Fruit fly (Drosophila melanogaster) whole organism, embryonic: ENCODE results near the gene stumps.

Experiments
- Abd-B ChIP-seq: fragments of 200-800 bp; sonication (Bioruptor generic); optimal IDR thresholded peaks from 2 replicates; lab custom pipeline; 2018; ENCODE audit warnings: missing biosample characterization, mild to moderate bottlenecking, missing genetic modification characterization, moderate library complexity
- Aef1 ChIP-seq: fragments of 200-800 bp; sonication (Bioruptor generic); IDR thresholded peaks from 3 replicates; pipeline ENCODE4 v1.3.6; 2022; ENCODE audit warnings: missing biosample characterization, missing genetic modification characterization
- Bgb ChIP-seq: fragments of 200-800 bp; sonication (Bioruptor generic); IDR thresholded peaks from 2 replicates; pipeline ENCODE4 v1.3.6; 2022; ENCODE audit warnings: missing biosample characterization, missing genetic modification characterization; ENCODE audit not compliant: partially characterized antibody
- CG10147 ChIP-seq: fragments of 200-800 bp; sonication (Bioruptor generic); optimal IDR thresholded peaks from 2 replicates; lab custom pipeline; 2019; ENCODE audit warnings: missing biosample characterization, mild to moderate bottlenecking, missing genetic modification characterization, moderate library complexity
- CG14667 ChIP-seq: fragments of 200-800 bp; sonication (Bioruptor generic); IDR thresholded peaks from 2 replicates; pipeline ENCODE4 v1.3.6; 2022; ENCODE audit warnings: missing biosample characterization, missing genetic modification characterization
- CG14965 ChIP-seq: fragments of 200-800 bp; sonication (Bioruptor generic); optimal IDR thresholded peaks from 2 replicates; lab custom pipeline; 2016; ENCODE audit warnings: missing biosample characterization, missing genetic modification characterization, borderline replicate concordance
- CG1603 ChIP-seq: fragments of 200-800 bp; sonication (Bioruptor generic); optimal IDR thresholded peaks from 2 replicates; lab custom pipeline; 2019; ENCODE audit warnings: missing biosample characterization, mild to moderate bottlenecking, missing genetic modification characterization, moderate library complexity
- CG17385 ChIP-seq: fragments of 200-800 bp; sonication (Bioruptor generic); optimal IDR thresholded peaks from 3 replicates; lab custom pipeline; 2018; ENCODE audit warnings: missing biosample characterization, mild to moderate bottlenecking, missing genetic modification characterization
- CG17829 ChIP-seq: fragments of 200-800 bp; optimal IDR thresholded peaks from 2 replicates; lab custom pipeline; 2019; ENCODE audit warnings: missing biosample characterization, mild to moderate bottlenecking, missing genetic modification characterization, moderate library complexity
- CG2116 ChIP-seq: fragments of 200-800 bp; sonication (Bioruptor generic); optimal IDR thresholded peaks from 3 replicates; lab custom pipeline; 2018; ENCODE audit warnings: missing biosample characterization, mild to moderate bottlenecking, missing genetic modification characterization
- CG2889 ChIP-seq: fragments of 200-800 bp; sonication (Bioruptor generic); IDR thresholded peaks from 3 replicates; pipeline ENCODE4 v1.3.6; 2022; ENCODE audit warnings: missing biosample characterization, missing genetic modification characterization
- CG31365 ChIP-seq: fragments of 200-800 bp; sonication (Bioruptor generic); optimal IDR thresholded peaks from 2 replicates; lab custom pipeline; 2018; ENCODE audit warnings: missing biosample characterization, mild to moderate bottlenecking, missing genetic modification characterization
- CG3163 ChIP-seq: fragments of 200-800 bp; sonication (Bioruptor generic); optimal IDR thresholded peaks from 3 replicates; lab custom pipeline; 2016; ENCODE audit warnings: missing biosample characterization, missing genetic modification characterization
- CG32772 ChIP-seq: fragments of 200-800 bp; sonication (Bioruptor generic); IDR thresholded peaks from 2 replicates; pipeline ENCODE4 v1.3.6; 2022; ENCODE audit warnings: missing biosample characterization, missing genetic modification characterization
- CG8359 ChIP-seq: fragments of 200-800 bp; sonication (Bioruptor generic); optimal IDR thresholded peaks from 2 replicates; lab custom pipeline; 2017; ENCODE audit warnings: missing biosample characterization, mild to moderate bottlenecking, missing genetic modification characterization, borderline replicate concordance
- CG8388 ChIP-seq: fragments of 200-800 bp; sonication (Bioruptor generic); optimal IDR thresholded peaks from 2 replicates; lab custom pipeline; 2019; ENCODE audit warnings: missing biosample characterization, mild to moderate bottlenecking, missing genetic modification characterization, moderate library complexity
- Dll ChIP-seq: fragments of 200-800 bp; sonication (Bioruptor generic); IDR thresholded peaks from 4 replicates; pipeline ENCODE4 v1.3.6; 2022; ENCODE audit warnings: missing biosample characterization, missing genetic modification characterization; ENCODE audit not compliant: partially characterized antibody
- ERR ChIP-seq: fragments of 200-800 bp; sonication (Bioruptor generic); optimal IDR thresholded peaks from 2 replicates; lab custom pipeline; 2016; ENCODE audit warnings: missing biosample characterization, missing genetic modification characterization
- H15 ChIP-seq: fragments of 200-800 bp; sonication (Bioruptor generic); IDR thresholded peaks from 3 replicates; pipeline ENCODE4 v1.3.6; 2022; ENCODE audit warnings: missing biosample characterization, missing genetic modification characterization
- HmgD ChIP-seq: fragments of 200-800 bp; sonication (Bioruptor generic); optimal IDR thresholded peaks from 3 replicates; lab custom pipeline; 2016; ENCODE audit warnings: missing biosample characterization, missing genetic modification characterization
- MESR4 ChIP-seq: fragments of 200-800 bp; sonication (Bioruptor generic); optimal IDR thresholded peaks from 2 replicates; lab custom pipeline; 2018; ENCODE audit warnings: missing biosample characterization, mild to moderate bottlenecking, missing genetic modification characterization, moderate library complexity
- Neu2 ChIP-seq: fragments of 200-800 bp; sonication (Bioruptor generic); optimal IDR thresholded peaks from 3 replicates; lab custom pipeline; 2016; ENCODE audit warnings: missing biosample characterization, missing genetic modification characterization, borderline replicate concordance
- Nf-YB ChIP-seq: fragments of 200-800 bp; sonication (Bioruptor generic); optimal IDR thresholded peaks from 3 replicates; lab custom pipeline; 2019; ENCODE audit warnings: missing biosample characterization, mild to moderate bottlenecking, missing genetic modification characterization, moderate library complexity
- Optix ChIP-seq: fragments of 200-800 bp; sonication (Bioruptor generic); IDR thresholded peaks from 3 replicates; pipeline ENCODE4 v1.3.6; 2022; ENCODE audit warnings: missing biosample characterization, missing genetic modification characterization
- Sox100B ChIP-seq: fragments of 200-800 bp; sonication (Bioruptor generic); optimal IDR thresholded peaks from 3 replicates; lab custom pipeline; 2018; ENCODE audit warnings: missing biosample characterization, mild to moderate bottlenecking, missing genetic modification characterization
- Sox102F ChIP-seq: fragments of 200-800 bp; sonication (Bioruptor generic); optimal IDR thresholded peaks from 2 replicates; lab custom pipeline; 2018; ENCODE audit warnings: missing biosample characterization, mild to moderate bottlenecking, missing genetic modification characterization, moderate library complexity
- Spps ChIP-seq: fragments of 200-800 bp; sonication (Bioruptor generic); optimal IDR thresholded peaks from 2 replicates; lab custom pipeline; 2018; ENCODE audit warnings: missing biosample characterization, mild to moderate bottlenecking, missing genetic modification characterization
- ap ChIP-seq: fragments of 200-800 bp; sonication (Bioruptor generic); IDR thresholded peaks from 2 replicates; pipeline ENCODE4 v1.3.6; 2022; ENCODE audit warnings: missing biosample characterization, missing genetic modification characterization
- ato ChIP-seq: fragments of 200-800 bp; sonication (Bioruptor generic); IDR thresholded peaks from 2 replicates; pipeline ENCODE4 v1.3.6; 2022; ENCODE audit warnings: missing biosample characterization, missing genetic modification characterization; ENCODE audit not compliant: partially characterized antibody
- cg ChIP-seq: fragments of 200-800 bp; sonication (Bioruptor generic); optimal IDR thresholded peaks from 3 replicates; lab custom pipeline; 2019; ENCODE audit warnings: missing biosample characterization, mild to moderate bottlenecking, missing genetic modification characterization, moderate library complexity
- chn ChIP-seq: fragments of 200-800 bp; sonication (Bioruptor generic); optimal IDR thresholded peaks from 2 replicates; lab custom pipeline; 2016; ENCODE audit warnings: missing biosample characterization, missing genetic modification characterization
- croc ChIP-seq: fragments of 200-800 bp; sonication (Bioruptor generic); conservative IDR thresholded peaks from 3 replicates; pipeline ENCODE4 v1.3.6; 2022; ENCODE audit warnings: missing biosample characterization, missing genetic modification characterization
- dpn ChIP-seq, 2 experiments: fragments of 200-800 bp; sonication (Bioruptor generic); optimal IDR thresholded peaks; 3 replicates each; lab custom pipeline; 2016; ENCODE audit warnings: missing biosample characterization in 2 of 2, missing genetic modification characterization in 2 of 2
- ems ChIP-seq: fragments of 200-800 bp; sonication (Bioruptor generic); optimal IDR thresholded peaks from 3 replicates; lab custom pipeline; 2016; ENCODE audit warnings: missing biosample characterization, missing genetic modification characterization
- fd96Cb ChIP-seq: fragments of 200-800 bp; sonication (Bioruptor generic); optimal IDR thresholded peaks from 2 replicates; lab custom pipeline; 2018; ENCODE audit warnings: missing biosample characterization, mild to moderate bottlenecking, missing genetic modification characterization, moderate library complexity
- gcm2 ChIP-seq: fragments of 200-800 bp; sonication (Bioruptor generic); optimal IDR thresholded peaks from 2 replicates; lab custom pipeline; 2016; ENCODE audit warnings: missing biosample characterization, missing genetic modification characterization
- gem ChIP-seq: fragments of 200-800 bp; sonication (Bioruptor generic); optimal IDR thresholded peaks from 2 replicates; lab custom pipeline; 2019; ENCODE audit warnings: missing biosample characterization, mild to moderate bottlenecking, missing genetic modification characterization, moderate library complexity
- insv ChIP-seq, 2 experiments: fragments of 200-800 bp; sonication (Bioruptor generic); optimal IDR thresholded peaks; 3 replicates each; lab custom pipeline; 2016 to 2018; ENCODE audit warnings: missing biosample characterization in 2 of 2, missing genetic modification characterization in 2 of 2
- knrl ChIP-seq: fragments of 200-800 bp; sonication (Bioruptor generic); IDR thresholded peaks from 3 replicates; pipeline ENCODE4 v1.3.6; 2022; ENCODE audit warnings: missing biosample characterization, missing genetic modification characterization; ENCODE audit not compliant: partially characterized antibody
- lab ChIP-seq: fragments of 200-800 bp; sonication (Bioruptor generic); optimal IDR thresholded peaks from 3 replicates; lab custom pipeline; 2017; ENCODE audit warnings: missing biosample characterization, missing genetic modification characterization, mild to moderate bottlenecking, moderate library complexity, missing genetic modification reagents
- lmd ChIP-seq: fragments of 200-800 bp; sonication (Bioruptor generic); IDR thresholded peaks from 2 replicates; pipeline ENCODE4 v1.3.6; 2022; ENCODE audit warnings: missing biosample characterization, missing genetic modification characterization
- odd ChIP-seq: fragments of 200-800 bp; sonication (Bioruptor generic); optimal IDR thresholded peaks from 2 replicates; lab custom pipeline; 2017; ENCODE audit warnings: missing biosample characterization, mild to moderate bottlenecking, missing genetic modification characterization
- pfk ChIP-seq: fragments of 200-800 bp; sonication (Bioruptor generic); optimal IDR thresholded peaks from 2 replicates; lab custom pipeline; 2018; ENCODE audit warnings: missing biosample characterization, mild to moderate bottlenecking, missing genetic modification characterization, moderate library complexity
- psq ChIP-seq: fragments of 200-800 bp; sonication (Bioruptor generic); optimal IDR thresholded peaks from 2 replicates; lab custom pipeline; 2017; ENCODE audit warnings: missing biosample characterization, missing genetic modification characterization
- pum ChIP-seq: fragments of 200-800 bp; sonication (Bioruptor generic); optimal IDR thresholded peaks from 2 replicates; lab custom pipeline; 2016; ENCODE audit warnings: missing biosample characterization, missing genetic modification characterization
- ssp ChIP-seq: fragments of 200-800 bp; sonication (Bioruptor generic); IDR thresholded peaks from 2 replicates; pipeline ENCODE4 v1.3.6; 2022; ENCODE audit warnings: missing biosample characterization, missing genetic modification characterization
- wdn ChIP-seq: fragments of 200-800 bp; sonication (Bioruptor generic); IDR thresholded peaks from 2 replicates; pipeline ENCODE4 v1.3.6; 2022; ENCODE audit warnings: missing biosample characterization, missing genetic modification characterization
- yki ChIP-seq: fragments of >200 bp; optimal IDR thresholded peaks from 3 replicates; lab custom pipeline; 2018

Gene stumps

dm6 chr3R:14608892-14609692 is 32.1 kb downstream of the stumps start, which contains the start of gene CG14853 (continued):
- TF ChIP-seq Optix = no peak
- TF ChIP-seq gcm2 = no peak
- peak; percentile 84 for TF ChIP-seq CG17829 (tag; lab: Kevin White, UChicago)
- no peak for TF ChIP-seq CG14965 (GFP tag; lab: Kevin White, UChicago)
- TF ChIP-seq CG31365 = peak; percentile 66
- peak; percentile 56 for TF ChIP-seq H15 (GFP tag; lab: Robert Waterston, UW)
- TF ChIP-seq ap = peak; percentile 79
- TF ChIP-seq lmd (GFP tag; lab: Robert Waterston, UW) = peak; percentile 78
- TF ChIP-seq yki (lab: Kevin White, UChicago) = no peak
- 0 out of 2 replicates have a peak, but pooled peaks have one; percentile 5 for TF ChIP-seq wdn (GFP tag; lab: Robert Waterston, UW)
- peak; percentile 14 for TF ChIP-seq chn (GFP tag; lab: Kevin White, UChicago)
- no peak for TF ChIP-seq pum
- peak; percentile 56 for TF ChIP-seq psq (GFP tag; lab: Kevin White, UChicago)
- TF ChIP-seq ssp = peak; percentile 63
- TF ChIP-seq ERR (GFP tag; lab: Kevin White, UChicago) = no peak
- TF ChIP-seq MESR4 = no peak
- TF ChIP-seq CG2116 (GFP tag; lab: Kevin White, UChicago) = peak; percentile 53
- peak in 1 of 2 experiments; percentile 84 for TF ChIP-seq dpn (GFP tag; optimal IDR thresholded peaks at IDR 0.05; lab: Kevin White, UChicago)
- no peak for TF ChIP-seq ato (GFP tag; lab: Robert Waterston, UW)
- TF ChIP-seq CG1603 (tag; lab: Kevin White, UChicago) = peak; percentile 70
- TF ChIP-seq lab = peak; percentile 69
- TF ChIP-seq cg (GFP tag; lab: Kevin White, UChicago) = peak; percentile 52
- peak in 1 of 2 experiments; percentile 47 for TF ChIP-seq insv (GFP tag; optimal IDR thresholded peaks at IDR 0.05; lab: Kevin White, UChicago)
- no peak for TF ChIP-seq Spps (tag; lab: Kevin White, UChicago)
- no peak for TF ChIP-seq knrl (GFP tag; lab: Robert Waterston, UW)
- TF ChIP-seq croc (GFP tag; lab: Robert Waterston, UW) = peak; percentile 66
- TF ChIP-seq odd (GFP tag; lab: Kevin White, UChicago) = peak; percentile 79
- TF ChIP-seq Sox100B (GFP tag; lab: Kevin White, UChicago) = peak; percentile 75
- peak; percentile 97 for TF ChIP-seq Sox102F (GFP tag; lab: Kevin White, UChicago)
- no peak for TF ChIP-seq Neu2 (GFP tag; lab: Kevin White, UChicago)
- TF ChIP-seq Bgb (GFP tag; lab: Robert Waterston, UW) = no peak
- TF ChIP-seq ems = peak; percentile 29
- TF ChIP-seq CG10147 (GFP tag; lab: Kevin White, UChicago) = no peak
- TF ChIP-seq Abd-B (GFP tag; lab: Kevin White, UChicago) = peak; percentile 72
- TF ChIP-seq Aef1 (GFP tag; lab: Robert Waterston, UW) = peak; percentile 72
- peak; percentile 32 for TF ChIP-seq CG8359 (GFP tag; lab: Kevin White, UChicago)
- peak; percentile 64 for TF ChIP-seq fd96Cb (tag; lab: Kevin White, UChicago)
- TF ChIP-seq Nf-YB (GFP tag; lab: Kevin White, UChicago) = peak; percentile 73
- TF ChIP-seq CG17385 (GFP tag; lab: Kevin White, UChicago) = peak; percentile 77
- peak; percentile 89 for TF ChIP-seq gem
- no peak for TF ChIP-seq HmgD (GFP tag; lab: Kevin White, UChicago)
- peak; percentile 60 for TF ChIP-seq CG8388 (GFP tag; lab: Kevin White, UChicago)
- peak; percentile 9 for TF ChIP-seq CG3163 (GFP tag; lab: Kevin White, UChicago)
- peak; percentile 65 for TF ChIP-seq pfk (GFP tag; lab: Kevin White, UChicago)
- TF ChIP-seq CG2889 (GFP tag; lab: Robert Waterston, UW) = peak; percentile 54; the same call in 2 of the 3 replicates
- TF ChIP-seq CG14667 = peak; percentile 72
- TF ChIP-seq CG32772 (GFP tag; lab: Robert Waterston, UW) = peak; percentile 48
- no peak for TF ChIP-seq Dll (GFP tag; lab: Robert Waterston, UW)
